Fruit fly (Drosophila melanogaster): ENCODE data around the gene Sse.
A peak's percentile ranks its signal among the peaks of the same experiment; 100 is the strongest.

The Sse gene

DNA sequence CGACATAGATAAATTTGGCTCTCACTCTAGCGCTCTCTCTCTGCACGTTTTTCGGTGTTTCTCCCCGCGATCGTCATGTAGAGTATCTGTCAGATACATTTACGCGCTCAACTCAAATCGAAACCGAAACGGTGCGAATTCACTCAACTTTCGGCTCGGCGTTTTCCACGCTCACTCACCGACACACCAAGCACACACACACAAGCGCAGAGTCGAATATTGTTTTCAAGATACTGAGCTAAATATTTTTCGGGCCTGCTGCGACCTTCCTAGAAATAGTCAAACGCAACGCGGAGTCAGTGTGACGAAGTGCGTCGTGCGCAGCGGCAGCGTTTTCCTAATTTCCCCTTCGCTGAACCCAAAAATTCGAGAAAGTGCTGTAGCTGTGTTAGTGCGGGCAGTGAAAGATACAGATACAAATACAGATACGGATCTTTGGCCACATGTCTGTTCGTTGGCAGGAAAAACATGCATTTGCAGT, 7.6 kb downstream of the Sse start, which contains the start of gene lin-28:
lin-28 (plus strand) TSS at position 279 of the 481 bp plus-strand sequence.
- no peak for TF ChIP-seq CG14711 (tag; optimal IDR thresholded peaks at IDR 0.05)
- TF ChIP-seq cnc (optimal IDR thresholded peaks at IDR 0.05), result no peak
- TF ChIP-seq toe (GFP tag; optimal IDR thresholded peaks at IDR 0.05), result no peak
- no peak for TF ChIP-seq CG5204 (GFP tag; optimal IDR thresholded peaks at IDR 0.05)
- TF ChIP-seq kay (GFP tag; ENCODE audit: borderline replicate concordance), result no peak
- TF ChIP-seq Mnt (GFP tag; optimal IDR thresholded peaks at IDR 0.05), result no peak
- no peak for TF ChIP-seq tj (GFP tag; optimal IDR thresholded peaks at IDR 0.05)
- TF ChIP-seq ovo (GFP tag; optimal IDR thresholded peaks at IDR 0.05), result no peak
- no peak for TF ChIP-seq Clk (GFP tag; optimal IDR thresholded peaks at IDR 0.05)
- no peak for TF ChIP-seq CG7045 (GFP tag; optimal IDR thresholded peaks at IDR 0.05)
- no peak for TF ChIP-seq CG12768 (GFP tag; optimal IDR thresholded peaks at IDR 0.05)

DNA sequence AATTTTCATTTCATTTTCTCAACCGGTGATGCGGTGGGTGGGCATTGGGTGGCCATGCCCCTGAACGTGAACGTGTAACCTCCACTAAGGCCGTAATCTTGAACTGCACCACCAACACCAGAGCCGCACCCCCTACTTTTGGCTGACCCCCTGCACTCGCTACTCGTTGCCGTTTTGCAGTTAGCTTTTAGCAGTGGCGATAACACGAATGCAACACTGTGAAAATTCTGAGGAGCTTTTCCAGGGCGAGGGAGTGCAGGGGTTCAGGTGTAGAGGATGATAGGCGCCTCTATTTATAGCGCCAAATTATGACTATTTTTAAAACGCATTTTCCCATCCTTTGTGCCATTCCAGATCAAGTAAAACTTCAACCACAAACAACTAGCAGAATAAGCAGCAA, 18.3 kb downstream of the Sse start:
- TF ChIP-seq Crg-1 (GFP tag; optimal IDR thresholded peaks at IDR 0.05) (no peak), CG7045 (GFP tag; optimal IDR thresholded peaks at IDR 0.05) (no peak), kay (GFP tag; ENCODE audit: borderline replicate concordance) (no peak), CG12768 (GFP tag; optimal IDR thresholded peaks at IDR 0.05) (peak; percentile 14), CG1620 (GFP tag; optimal IDR thresholded peaks at IDR 0.05) (no peak), cnc (optimal IDR thresholded peaks at IDR 0.05) (no peak), bab1 (GFP tag; optimal IDR thresholded peaks at IDR 0.05) (no peak), CG7101 (tag; optimal IDR thresholded peaks at IDR 0.05) (peak; percentile 29), pad (GFP tag; optimal IDR thresholded peaks at IDR 0.05) (peak; percentile 36), ovo (GFP tag; optimal IDR thresholded peaks at IDR 0.05) (no peak), CG14711 (tag; optimal IDR thresholded peaks at IDR 0.05) (peak; percentile 54), cic (GFP tag; optimal IDR thresholded peaks at IDR 0.05) (peak; percentile 73), tj (GFP tag; optimal IDR thresholded peaks at IDR 0.05) (no peak), CG11617 (GFP tag; optimal IDR thresholded peaks at IDR 0.05) (no peak), CG33017 (tag; optimal IDR thresholded peaks at IDR 0.05) (peak; percentile 5), toe (GFP tag; optimal IDR thresholded peaks at IDR 0.05) (no peak), CG5204 (GFP tag; optimal IDR thresholded peaks at IDR 0.05) (no peak), Mnt (GFP tag; optimal IDR thresholded peaks at IDR 0.05) (peak; percentile 66), Clk (GFP tag; optimal IDR thresholded peaks at IDR 0.05) (no peak), Hr96 (GFP tag; optimal IDR thresholded peaks at IDR 0.05) (no peak)

DNA sequence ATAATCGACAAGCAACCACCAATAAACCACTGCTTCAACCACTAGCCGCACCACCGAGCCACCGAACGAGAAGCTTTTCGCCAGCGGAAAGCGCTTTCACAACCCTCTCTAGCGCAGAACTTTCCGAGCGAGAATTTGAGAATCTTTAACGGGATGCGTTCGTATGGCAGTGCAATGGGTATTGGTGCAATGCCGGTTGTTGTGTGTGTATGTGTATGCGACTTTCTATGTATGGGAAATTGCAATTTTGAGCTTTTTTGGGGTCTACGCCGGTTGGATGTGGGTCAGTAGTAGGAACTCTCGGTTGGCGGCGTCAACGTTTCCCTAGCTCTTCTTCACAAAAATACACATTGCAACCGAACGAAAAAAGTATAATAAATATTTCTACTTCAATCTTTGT, 19.2 kb downstream of the Sse start:
- TF ChIP-seq CG5204 (GFP tag; optimal IDR thresholded peaks at IDR 0.05), result no peak
- peak; percentile 42 for TF ChIP-seq Mnt (GFP tag; optimal IDR thresholded peaks at IDR 0.05)
- peak; percentile 43 for TF ChIP-seq CG7045 (GFP tag; optimal IDR thresholded peaks at IDR 0.05)
- TF ChIP-seq CG12768 (GFP tag; optimal IDR thresholded peaks at IDR 0.05), result peak; percentile 78
- peak; percentile 25 for TF ChIP-seq CG7101 (tag; optimal IDR thresholded peaks at IDR 0.05)
- TF ChIP-seq kay (GFP tag; ENCODE audit: borderline replicate concordance), result peak; percentile 81
- TF ChIP-seq ovo (GFP tag; optimal IDR thresholded peaks at IDR 0.05), result no peak
- TF ChIP-seq CG1620 (GFP tag; optimal IDR thresholded peaks at IDR 0.05), result no peak
- no peak for TF ChIP-seq toe (GFP tag; optimal IDR thresholded peaks at IDR 0.05)
- no peak for TF ChIP-seq tj (GFP tag; optimal IDR thresholded peaks at IDR 0.05)
- peak; percentile 89 for TF ChIP-seq cic (GFP tag; optimal IDR thresholded peaks at IDR 0.05)
- no peak for TF ChIP-seq Clk (GFP tag; optimal IDR thresholded peaks at IDR 0.05)

DNA sequence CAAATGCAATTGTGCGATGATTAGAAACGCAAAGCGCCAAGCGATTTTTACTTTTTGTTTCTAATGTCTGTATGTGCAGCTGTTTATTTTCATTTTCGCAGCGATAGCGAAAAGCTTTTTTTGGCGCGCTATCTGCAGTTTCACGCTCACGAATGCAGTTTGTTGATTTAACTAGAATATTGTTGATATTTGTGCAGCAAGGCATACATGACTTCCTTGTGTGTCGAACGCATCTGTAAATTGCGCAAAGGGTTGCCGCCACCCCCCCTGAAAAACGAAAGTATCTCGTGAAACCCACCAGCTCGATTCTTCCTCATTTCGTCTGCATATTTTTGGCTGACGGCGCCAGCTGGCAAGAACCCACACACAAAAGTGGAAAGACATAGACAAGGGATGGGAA, 20.5 kb downstream of the Sse start:
- TF ChIP-seq CG11617 (GFP tag; optimal IDR thresholded peaks at IDR 0.05), result peak; percentile 48
- peak; percentile 39 for TF ChIP-seq cic (GFP tag; optimal IDR thresholded peaks at IDR 0.05)
- TF ChIP-seq CG7045 (GFP tag; optimal IDR thresholded peaks at IDR 0.05), result peak; percentile 49
- peak; percentile 56 for TF ChIP-seq CG12768 (GFP tag; optimal IDR thresholded peaks at IDR 0.05)
- no peak for TF ChIP-seq CG5204 (GFP tag; optimal IDR thresholded peaks at IDR 0.05)
- peak; percentile 31 for TF ChIP-seq toe (GFP tag; optimal IDR thresholded peaks at IDR 0.05)
- peak; percentile 60 for TF ChIP-seq CG7101 (tag; optimal IDR thresholded peaks at IDR 0.05)
- TF ChIP-seq CG33017 (tag; optimal IDR thresholded peaks at IDR 0.05), result peak; percentile 34
- no peak for TF ChIP-seq bab1 (GFP tag; optimal IDR thresholded peaks at IDR 0.05)
- no peak for TF ChIP-seq Crg-1 (GFP tag; optimal IDR thresholded peaks at IDR 0.05)
- peak; percentile 31 for TF ChIP-seq Mnt (GFP tag; optimal IDR thresholded peaks at IDR 0.05)
- peak; percentile 59 for TF ChIP-seq Hr96 (GFP tag; optimal IDR thresholded peaks at IDR 0.05)
- TF ChIP-seq kay (GFP tag; ENCODE audit: borderline replicate concordance), result peak; percentile 74
- no peak for TF ChIP-seq Clk (GFP tag; optimal IDR thresholded peaks at IDR 0.05)
- TF ChIP-seq tj (GFP tag; optimal IDR thresholded peaks at IDR 0.05), result peak; percentile 22
- no peak for TF ChIP-seq cnc (optimal IDR thresholded peaks at IDR 0.05)
- no peak for TF ChIP-seq pad (GFP tag; optimal IDR thresholded peaks at IDR 0.05)
- TF ChIP-seq CG14711 (tag; optimal IDR thresholded peaks at IDR 0.05), result no peak
- no peak for TF ChIP-seq CG1620 (GFP tag; optimal IDR thresholded peaks at IDR 0.05)
- peak; percentile 54 for TF ChIP-seq ovo (GFP tag; optimal IDR thresholded peaks at IDR 0.05)

DNA sequence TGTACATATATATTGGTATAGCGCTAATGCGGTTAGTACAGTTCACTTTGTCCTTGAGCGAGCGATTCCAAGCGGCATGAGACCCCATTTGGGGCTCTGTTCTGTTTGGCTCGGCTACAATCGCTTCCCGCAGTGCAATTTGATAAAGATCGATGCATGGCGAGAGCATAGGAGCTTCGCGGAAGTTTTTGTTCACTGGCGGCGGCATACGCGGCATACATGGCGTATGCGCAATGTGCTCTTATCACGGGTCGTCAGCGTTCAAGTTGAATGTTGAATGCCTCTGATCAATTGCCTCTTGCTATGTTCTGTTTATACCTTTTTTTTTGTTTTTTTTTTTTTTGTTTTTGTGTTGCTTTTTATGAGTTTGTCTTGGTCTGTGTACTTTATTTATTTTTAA, 20.9 kb downstream of the Sse start:
- TF ChIP-seq kay (GFP tag; ENCODE audit: borderline replicate concordance), result peak; percentile 44
- no peak for TF ChIP-seq cic (GFP tag; optimal IDR thresholded peaks at IDR 0.05)

DNA sequence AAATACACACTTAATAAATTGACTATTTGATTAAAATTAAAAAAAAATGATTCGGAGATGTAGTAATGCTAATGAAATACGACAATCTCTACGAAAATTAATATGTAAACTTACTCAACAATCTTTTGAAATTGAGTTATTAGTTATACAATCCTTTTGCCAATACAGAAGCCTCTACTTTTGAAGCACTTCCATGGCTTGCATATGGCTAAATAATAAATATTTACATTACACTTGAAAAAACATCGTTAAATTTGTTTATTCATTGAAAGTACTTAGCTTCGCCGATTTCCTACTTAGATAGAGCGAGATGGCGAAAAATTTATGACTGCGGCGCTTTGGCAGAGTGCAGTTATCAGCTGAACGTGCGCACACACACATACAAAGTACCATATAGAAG, 21.4 kb downstream of the Sse start:
- TF ChIP-seq tj (GFP tag; optimal IDR thresholded peaks at IDR 0.05) (no peak), toe (GFP tag; optimal IDR thresholded peaks at IDR 0.05) (no peak), CG11617 (GFP tag; optimal IDR thresholded peaks at IDR 0.05) (no peak), Clk (GFP tag; optimal IDR thresholded peaks at IDR 0.05) (no peak), CG33017 (tag; optimal IDR thresholded peaks at IDR 0.05) (peak; percentile 18), Crg-1 (GFP tag; optimal IDR thresholded peaks at IDR 0.05) (no peak), cic (GFP tag; optimal IDR thresholded peaks at IDR 0.05) (no peak), Hr96 (GFP tag; optimal IDR thresholded peaks at IDR 0.05) (no peak), kay (GFP tag; ENCODE audit: borderline replicate concordance) (peak; percentile 93), CG7101 (tag; optimal IDR thresholded peaks at IDR 0.05) (peak; percentile 15), cnc (optimal IDR thresholded peaks at IDR 0.05) (no peak), CG5204 (GFP tag; optimal IDR thresholded peaks at IDR 0.05) (no peak), CG1620 (GFP tag; optimal IDR thresholded peaks at IDR 0.05) (no peak), CG7045 (GFP tag; optimal IDR thresholded peaks at IDR 0.05) (no peak), bab1 (GFP tag; optimal IDR thresholded peaks at IDR 0.05) (no peak), CG12768 (GFP tag; optimal IDR thresholded peaks at IDR 0.05) (peak; percentile 29), CG14711 (tag; optimal IDR thresholded peaks at IDR 0.05) (no peak), ovo (GFP tag; optimal IDR thresholded peaks at IDR 0.05) (no peak), pad (GFP tag; optimal IDR thresholded peaks at IDR 0.05) (no peak), Mnt (GFP tag; optimal IDR thresholded peaks at IDR 0.05) (no peak)

All from whole organism, adult.